Worm (Caenorhabditis elegans): Measurements from ENCODE around the gene F52C6.2.

DNA sequence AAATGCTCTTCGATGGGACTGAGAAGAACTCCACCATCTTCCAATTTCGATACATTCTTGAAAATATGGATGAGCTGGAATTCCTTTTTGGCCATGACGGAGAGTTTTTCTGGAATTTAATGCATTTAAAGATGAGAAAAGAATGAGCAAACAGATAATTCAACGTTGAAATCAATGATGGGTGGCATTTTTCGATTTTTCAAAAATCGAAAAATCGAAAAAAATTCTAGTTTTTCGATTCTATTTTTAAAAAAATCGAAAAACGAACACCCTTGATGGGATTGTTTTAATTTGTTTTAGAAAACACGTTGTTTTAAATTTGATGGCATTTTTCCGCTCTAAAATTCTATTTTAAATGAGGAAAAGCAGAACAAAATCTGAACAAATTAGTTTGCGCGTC lies 13.5 kb upstream of the F52C6.2 start, which contains the start of gene math-31:
- TF ChIP-seq ama-1 (optimal IDR thresholded peaks at IDR 0.05) (no peak), tbx-37 (GFP tag; conservative IDR thresholded peaks at IDR 0.05) (no peak), hmbx-1 (tag; optimal IDR thresholded peaks at IDR 0.05) (no peak), hmg-4 (GFP tag; optimal IDR thresholded peaks at IDR 0.05) (no peak), scrt-1 (GFP tag; IDR thresholded peaks at IDR 0.05) (no peak), tbx-11 (GFP tag; IDR thresholded peaks at IDR 0.05) (no peak), B0310.2 (tag; optimal IDR thresholded peaks at IDR 0.05) (no peak), flt-1 (GFP tag; IDR thresholded peaks at IDR 0.05) (no peak), ets-7 (tag; optimal IDR thresholded peaks at IDR 0.05) (no peak), ceh-36 (tag; optimal IDR thresholded peaks at IDR 0.05) (no peak)
